Worm (Caenorhabditis elegans): ENCODE results near the gene sprr-2.

DNA sequence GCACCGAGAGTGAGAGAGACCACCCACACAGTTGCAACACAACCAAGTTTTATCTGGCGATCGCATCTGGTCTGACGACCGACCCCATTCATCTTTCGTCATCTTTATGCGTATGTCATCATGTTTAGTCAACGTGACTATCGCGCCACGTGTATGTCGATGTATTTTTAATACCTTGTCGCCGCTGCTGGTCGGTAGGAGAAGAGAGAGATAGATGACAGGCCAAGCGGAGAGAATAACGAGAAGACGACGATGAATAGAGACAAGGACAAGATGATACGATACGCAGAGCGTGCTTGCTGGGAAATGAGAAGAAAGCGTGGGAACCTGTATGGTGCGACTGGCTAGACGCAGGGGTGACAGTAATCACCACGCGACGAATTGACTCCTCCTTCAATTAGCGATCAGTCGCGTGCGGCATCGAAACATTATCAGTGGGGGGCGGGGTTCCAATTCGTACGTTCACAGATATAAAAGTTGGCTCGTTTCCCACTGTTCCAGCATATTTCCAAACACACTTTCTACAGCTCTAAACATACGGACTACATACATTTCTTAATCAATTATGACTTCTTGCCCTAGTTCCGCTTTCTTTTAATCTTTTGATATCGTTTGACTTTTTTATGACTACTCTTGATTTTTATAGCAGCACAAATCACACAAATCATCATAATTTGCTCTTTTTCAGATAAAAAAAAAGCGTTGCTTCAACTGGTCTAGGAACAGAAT is 2.8 kb upstream of the sprr-2 start, which contains the start of gene tatn-1:
- no peak for TF ChIP-seq flt-1 (GFP tag; IDR thresholded peaks at IDR 0.05)
- no peak for TF ChIP-seq tab-1 (GFP tag; IDR thresholded peaks at IDR 0.05)
- no peak for TF ChIP-seq ztf-23 (GFP tag; IDR thresholded peaks at IDR 0.05)
